Worm (Caenorhabditis elegans) whole organism, L4 larva: ENCODE data around the gene aat-3.

Experiments
- R02D3.7 ChIP-seq: fragments of 150-350 bp; sonication (generic microtip); optimal IDR thresholded peaks from 3 replicates; lab custom pipeline; 2014; ENCODE audit warnings: missing biosample characterization, missing genetic modification characterization
- T20F7.1 ChIP-seq: fragments of 200-800 bp; sonication (Bioruptor generic); optimal IDR thresholded peaks from 2 replicates; lab custom pipeline; 2018; ENCODE audit warnings: mild to moderate bottlenecking, missing genetic modification characterization, missing compliant biosample characterization
- T26A8.4 ChIP-seq: fragments of 200-800 bp; sonication (Bioruptor generic); IDR thresholded peaks from 2 replicates; pipeline ENCODE4 v1.3.6; 2022; ENCODE audit warnings: missing genetic modification characterization, missing compliant biosample characterization
- ZK546.5 ChIP-seq, 2 experiments: sonication (generic microtip); optimal IDR thresholded peaks; 2 replicates each; lab custom pipeline; 2017; ENCODE audit warnings: missing biosample characterization in 2 of 2, missing genetic modification characterization in 2 of 2
- aha-1 ChIP-seq: fragments of 150-350 bp; peaks from one replicate; lab custom pipeline; 2014; ENCODE audit warnings: missing biosample characterization, missing genetic modification characterization
- arid-1 ChIP-seq: fragments of 200-800 bp; sonication (Bioruptor generic); conservative IDR thresholded peaks from 2 replicates; pipeline ENCODE4 v1.3.6; 2022; ENCODE audit warnings: missing genetic modification reagents, missing genetic modification characterization, missing compliant biosample characterization
- attf-4 ChIP-seq: sonication (generic microtip); optimal IDR thresholded peaks from 3 replicates; lab custom pipeline; 2017; ENCODE audit warnings: missing biosample characterization, missing genetic modification characterization
- ceh-20 ChIP-seq: fragments of 200-800 bp; sonication (Bioruptor generic); IDR thresholded peaks from 2 replicates; pipeline ENCODE4 v1.3.6; 2022; ENCODE audit warnings: missing genetic modification reagents, missing genetic modification characterization, missing compliant biosample characterization
- ceh-32 ChIP-seq: sonication (generic microtip); optimal IDR thresholded peaks from 2 replicates; lab custom pipeline; 2016; ENCODE audit warnings: mild to moderate bottlenecking, missing genetic modification characterization, missing compliant biosample characterization; ENCODE audit not compliant: poor library complexity
- ceh-62 ChIP-seq: sonication (generic microtip); optimal IDR thresholded peaks from 2 replicates; lab custom pipeline; 2017; ENCODE audit warnings: missing biosample characterization, missing genetic modification characterization
- ceh-82 ChIP-seq: sonication (generic microtip); optimal IDR thresholded peaks from 2 replicates; lab custom pipeline; 2017; ENCODE audit warnings: missing biosample characterization, missing genetic modification characterization
- ces-1 ChIP-seq: fragments of 150-350 bp; sonication (generic microtip); optimal IDR thresholded peaks from 4 replicates; lab custom pipeline; 2014; ENCODE audit warnings: missing biosample characterization, missing genetic modification reagents, missing genetic modification characterization
- ctbp-1 ChIP-seq: fragments of 200-800 bp; sonication (Bioruptor generic); IDR thresholded peaks from 2 replicates; pipeline ENCODE4 v1.3.6; 2022; ENCODE audit warnings: missing genetic modification reagents, missing genetic modification characterization, missing compliant biosample characterization
- daf-12 ChIP-seq: fragments of 150-350 bp; optimal IDR thresholded peaks from 2 replicates; lab custom pipeline; 2014; ENCODE audit warnings: missing biosample characterization, missing genetic modification reagents, missing genetic modification characterization
- dmd-8 ChIP-seq: fragments of 200-800 bp; sonication (Bioruptor generic); IDR thresholded peaks from 2 replicates; pipeline ENCODE4 v1.3.6; 2022; ENCODE audit warnings: missing genetic modification characterization, missing compliant biosample characterization
- duxl-1 ChIP-seq: sonication (generic microtip); optimal IDR thresholded peaks from 2 replicates; lab custom pipeline; 2016; ENCODE audit warnings: mild to moderate bottlenecking, missing genetic modification characterization, moderate library complexity, missing compliant biosample characterization; ENCODE audit not compliant: poor library complexity
- dve-1 ChIP-seq: sonication (generic microtip); optimal IDR thresholded peaks from 2 replicates; lab custom pipeline; 2017; ENCODE audit warnings: antibody characterized with exemption, mild to moderate bottlenecking, missing genetic modification characterization, missing compliant biosample characterization; ENCODE audit not compliant: insufficient read depth
- egl-43 ChIP-seq: fragments of 200-800 bp; sonication (Bioruptor generic); IDR thresholded peaks from 2 replicates; pipeline ENCODE4 v1.3.6; 2022; ENCODE audit warnings: missing genetic modification reagents, missing genetic modification characterization, missing compliant biosample characterization
- fkh-10 ChIP-seq: fragments of 150-350 bp; optimal IDR thresholded peaks from 2 replicates; lab custom pipeline; 2014; ENCODE audit warnings: missing biosample characterization, missing genetic modification reagents, missing genetic modification characterization
- fos-1 ChIP-seq: fragments of 150-350 bp; optimal IDR thresholded peaks from 2 replicates; lab custom pipeline; 2014; ENCODE audit warnings: missing biosample characterization, missing genetic modification characterization
- hif-1 ChIP-seq, 2 experiments: sonication (generic microtip); optimal IDR thresholded peaks; 2 replicates each; lab custom pipeline; 2016 to 2017; ENCODE audit warnings: missing compliant biosample characterization in 2 of 2, missing genetic modification characterization in 2 of 2, missing genetic modification reagents in 2 of 2, missing genotype in 2 of 2, mild to moderate bottlenecking in 1 of 2
- hlh-11 ChIP-seq: fragments of 200-800 bp; sonication (Bioruptor generic); optimal IDR thresholded peaks from 2 replicates; lab custom pipeline; 2018; ENCODE audit warnings: mild to moderate bottlenecking, missing genetic modification characterization, missing compliant biosample characterization
- hlh-30 ChIP-seq: sonication (generic microtip); optimal IDR thresholded peaks from 2 replicates; lab custom pipeline; 2017; ENCODE audit warnings: antibody characterized with exemption, mild to moderate bottlenecking, missing genetic modification characterization, missing compliant biosample characterization; ENCODE audit not compliant: insufficient read depth
- lin-13 ChIP-seq: fragments of 150-350 bp; optimal IDR thresholded peaks from 2 replicates; lab custom pipeline; 2014; ENCODE audit warnings: missing biosample characterization, missing genetic modification reagents, missing genetic modification characterization
- lin-39 ChIP-seq: fragments of 150-350 bp; optimal IDR thresholded peaks from 2 replicates; lab custom pipeline; 2014; ENCODE audit warnings: missing biosample characterization, missing genetic modification reagents, missing genetic modification characterization
- madf-5 ChIP-seq, 2 experiments: fragments of 200-800 bp; sonication (Bioruptor generic); IDR thresholded peaks; 2 replicates each; pipeline ENCODE4 v1.3.6; 2022; ENCODE audit warnings: missing compliant biosample characterization in 2 of 2, missing genetic modification characterization in 2 of 2
- mxl-2 ChIP-seq: fragments of 200-800 bp; sonication (Bioruptor generic); conservative IDR thresholded peaks from 2 replicates; pipeline ENCODE4 v1.3.6; 2022; ENCODE audit warnings: missing genetic modification reagents, missing genetic modification characterization, missing compliant biosample characterization
- mxl-3 ChIP-seq: fragments of 200-800 bp; sonication (Bioruptor generic); optimal IDR thresholded peaks from 2 replicates; lab custom pipeline; 2018; ENCODE audit warnings: mild to moderate bottlenecking, missing genetic modification characterization, missing compliant biosample characterization
- nhr-111 ChIP-seq: fragments of 200-800 bp; sonication (Bioruptor generic); optimal IDR thresholded peaks from 2 replicates; lab custom pipeline; 2018; ENCODE audit warnings: mild to moderate bottlenecking, missing genetic modification characterization, missing compliant biosample characterization
- nhr-25 ChIP-seq: sonication (generic microtip); optimal IDR thresholded peaks from 2 replicates; lab custom pipeline; 2017; ENCODE audit warnings: missing genetic modification characterization, mild to moderate bottlenecking, missing compliant biosample characterization, antibody characterized with exemption, moderate library complexity, borderline replicate concordance; ENCODE audit not compliant: insufficient read depth
- nhr-28 ChIP-seq: fragments of 150-350 bp; optimal IDR thresholded peaks from 2 replicates; lab custom pipeline; 2014; ENCODE audit warnings: missing biosample characterization, missing genetic modification characterization
- nhr-77 ChIP-seq: fragments of 150-350 bp; optimal IDR thresholded peaks from 2 replicates; lab custom pipeline; 2014; ENCODE audit warnings: missing biosample characterization, missing genetic modification characterization
- pha-4 ChIP-seq, 2 experiments: fragments of 150-350 bp in 1 of 2; fragments of 200-800 bp in 1 of 2; sonication (Bioruptor generic) in 1 of 2; IDR thresholded peaks in 1 of 2; optimal IDR thresholded peaks in 1 of 2; 2 replicates each; pipeline versions ENCODE4 v1.3.6 to Lab custom; 2014 to 2022; ENCODE audit warnings: missing genetic modification characterization in 2 of 2, missing genetic modification reagents in 2 of 2, missing biosample characterization in 1 of 2, missing compliant biosample characterization in 1 of 2
- php-3 ChIP-seq: fragments of 200-800 bp; sonication (Bioruptor generic); IDR thresholded peaks from 2 replicates; pipeline ENCODE4 v1.3.6; 2022; ENCODE audit warnings: missing genetic modification reagents, missing genetic modification characterization, missing compliant biosample characterization
- pqm-1 ChIP-seq: sonication (generic microtip); optimal IDR thresholded peaks from 2 replicates; lab custom pipeline; 2017; ENCODE audit warnings: missing biosample characterization, missing genetic modification characterization
- saeg-2 ChIP-seq: fragments of 200-800 bp; sonication (Bioruptor generic); IDR thresholded peaks from 2 replicates; pipeline ENCODE4 v1.3.6; 2022; ENCODE audit warnings: missing genetic modification reagents, missing genetic modification characterization, missing compliant biosample characterization
- set-16 ChIP-seq: fragments of 200-800 bp; sonication (Bioruptor generic); IDR thresholded peaks from 2 replicates; pipeline ENCODE4 v1.3.6; 2022; ENCODE audit warnings: missing genetic modification reagents, missing genetic modification characterization, missing compliant biosample characterization
- snpc-1.2 ChIP-seq: fragments of 200-800 bp; sonication (Bioruptor generic); IDR thresholded peaks from 2 replicates; pipeline ENCODE4 v1.3.6; 2022; ENCODE audit warnings: missing genetic modification reagents, missing genetic modification characterization, missing compliant biosample characterization
- tag-97 ChIP-seq: fragments of 200-800 bp; sonication (Bioruptor generic); IDR thresholded peaks from 2 replicates; pipeline ENCODE4 v1.3.6; 2022; ENCODE audit warnings: missing genetic modification characterization, missing compliant biosample characterization
- tra-1 ChIP-seq: fragments of 200-800 bp; sonication (Bioruptor generic); IDR thresholded peaks from 2 replicates; pipeline ENCODE4 v1.3.6; 2022; ENCODE audit warnings: missing genetic modification reagents, missing genetic modification characterization, missing compliant biosample characterization
- unc-39 ChIP-seq: sonication (generic microtip); optimal IDR thresholded peaks from 2 replicates; lab custom pipeline; 2017; ENCODE audit warnings: missing biosample characterization, missing genetic modification characterization
- unc-62 ChIP-seq, 3 experiments: fragments of 150-350 bp in 1 of 3; sonication (generic microtip); optimal IDR thresholded peaks in 2 of 3; peaks in 1 of 3; 1 replicate in 1 of 3; 2 replicates in 2 of 3; lab custom pipeline; 2014 to 2017; ENCODE audit warnings: missing biosample characterization in 3 of 3, missing genetic modification characterization in 3 of 3, missing genetic modification reagents in 3 of 3, missing genotype in 1 of 3
- zfp-2 ChIP-seq: sonication (generic microtip); optimal IDR thresholded peaks from 2 replicates; lab custom pipeline; 2016; ENCODE audit warnings: mild to moderate bottlenecking, missing genetic modification characterization, missing compliant biosample characterization
- zfp-3 ChIP-seq: fragments of 200-800 bp; sonication (Bioruptor generic); conservative IDR thresholded peaks from 2 replicates; pipeline ENCODE4 v1.3.6; 2022; ENCODE audit warnings: missing genetic modification reagents, missing genetic modification characterization, missing compliant biosample characterization

aat-3 gene

ce11 chrX:2598833-2599279 lies 46.8 kb downstream of the aat-3 start (continued):
- TF ChIP-seq T20F7.1 (no peak), fos-1 (tag; lab: Kevin White, UChicago) (no peak), nhr-111 (no peak), ceh-20 (GFP tag; lab: Robert Waterston, UW) (peak; percentile 69), mxl-2 (GFP tag; lab: Robert Waterston, UW) (no peak), snpc-1.2 (GFP tag; lab: Robert Waterston, UW) (no peak), R02D3.7 (no peak), ceh-82 (no peak), ceh-32 (peak; percentile 71), duxl-1 (tag; lab: Kevin White, UChicago) (no peak), attf-4 (tag; lab: Kevin White, UChicago) (no peak), ZK546.5 (tag; optimal IDR thresholded peaks at IDR 0.05; lab: Kevin White, UChicago) (no peak), ces-1 (GFP tag; lab: Kevin White, UChicago) (no peak), tag-97 (GFP tag; lab: Robert Waterston, UW) (no peak), zfp-2 (peak; percentile 13), nhr-25 (tag; lab: Kevin White, UChicago) (no peak), pha-4 (GFP tag; IDR thresholded peaks at IDR 0.05; lab: Robert Waterston, UW) (no peak), pha-4 (tag; optimal IDR thresholded peaks at IDR 0.05; lab: Kevin White, UChicago) (no peak), lin-39 (tag; lab: Kevin White, UChicago) (no peak), T26A8.4 (GFP tag; lab: Robert Waterston, UW) (no peak), ctbp-1 (GFP tag; lab: Robert Waterston, UW) (peak; percentile 91), lin-13 (GFP tag; lab: Kevin White, UChicago) (no peak), unc-39 (tag; lab: Kevin White, UChicago) (no peak), hlh-11 (peak; percentile 69), madf-5 (GFP tag; IDR thresholded peaks at IDR 0.05; lab: Robert Waterston, UW) (no peak), zfp-3 (GFP tag; lab: Robert Waterston, UW) (no peak), nhr-77 (peak; percentile 7), php-3 (GFP tag; lab: Robert Waterston, UW) (no peak)
- TF ChIP-seq, all 104 proteins: peak for 29

- TF ChIP-seq hif-1 (tag; optimal IDR thresholded peaks at IDR 0.05; lab: Kevin White, UChicago) (peak in 1 of 2 experiments; percentile 12), hlh-30 (tag; lab: Kevin White, UChicago) (peak; percentile 1), dmd-8 (no peak), aha-1 (tag; lab: Kevin White, UChicago) (peak; percentile 79), saeg-2 (GFP tag; lab: Robert Waterston, UW) (no peak), arid-1 (no peak), unc-62 (GFP tag; optimal IDR thresholded peaks at IDR 0.05 in 1 of 2; lab: Kevin White, UChicago) (peak in 1 of 2 experiments; percentile 69), unc-62 (tag; optimal IDR thresholded peaks at IDR 0.05; lab: Kevin White, UChicago) (no peak)
These were observed 49.1 kb downstream of the aat-3 start for ce11 chrX:2601025-2601705.

- TF ChIP-seq nhr-28 (no peak), egl-43 (no peak), pqm-1 (tag; lab: Kevin White, UChicago) (no peak), tra-1 (no peak), ceh-62 (tag; lab: Kevin White, UChicago) (no peak), ZK546.5 (tag; optimal IDR thresholded peaks at IDR 0.05; lab: Kevin White, UChicago) (no peak), dve-1 (peak; percentile 36), set-16 (no peak), nhr-25 (tag; lab: Kevin White, UChicago) (no peak), fkh-10 (GFP tag; lab: Kevin White, UChicago) (peak; percentile 23), unc-62 (GFP tag; optimal IDR thresholded peaks at IDR 0.05 in 1 of 2; lab: Kevin White, UChicago) (peak in 1 of 2 experiments; percentile 13), unc-62 (tag; optimal IDR thresholded peaks at IDR 0.05; lab: Kevin White, UChicago) (no peak), php-3 (GFP tag; lab: Robert Waterston, UW) (no peak), arid-1 (no peak), daf-12 (no peak), mxl-2 (GFP tag; lab: Robert Waterston, UW) (no peak), mxl-3 (GFP tag; lab: Kevin White, UChicago) (no peak)
These were observed 52.4 kb downstream of the aat-3 start for ce11 chrX:2604358-2605016.
